Fruit fly (Drosophila melanogaster): ENCODE measurements around the gene Septin1.

The Septin1 gene

dm6 chrX:21362878-21363277 is 4.8 kb downstream of the Septin1 start, which contains the start of the genes bbx and waw:
Gene bbx (plus strand): TSS chrX:21363028.
Gene waw (plus strand): TSS chrX:21363028.
- peak; percentile 2 for TF ChIP-seq HLH106 (tag; optimal IDR thresholded peaks at IDR 0.05)
- TF ChIP-seq Hr83 (GFP tag; optimal IDR thresholded peaks at IDR 0.05; ENCODE audit: poor library complexity, severe bottlenecking) = no peak
- no peak for TF ChIP-seq Rel (GFP tag; optimal IDR thresholded peaks at IDR 0.05)
- TF ChIP-seq Rel (tag; optimal IDR thresholded peaks at IDR 0.05) = no peak
- peak; percentile 34 for TF ChIP-seq Myc (optimal IDR thresholded peaks at IDR 0.05)
- TF ChIP-seq foxo (GFP tag; optimal IDR thresholded peaks at IDR 0.05) = peak in 1 of 2 experiments; percentile 33
- TF ChIP-seq Sp1 (GFP tag; optimal IDR thresholded peaks at IDR 0.05) = peak; percentile 12
- peak; percentile 4 for TF ChIP-seq h (GFP tag; optimal IDR thresholded peaks at IDR 0.05)
- peak; percentile 51 for TF ChIP-seq rgr (GFP tag; optimal IDR thresholded peaks at IDR 0.05)

DNA sequence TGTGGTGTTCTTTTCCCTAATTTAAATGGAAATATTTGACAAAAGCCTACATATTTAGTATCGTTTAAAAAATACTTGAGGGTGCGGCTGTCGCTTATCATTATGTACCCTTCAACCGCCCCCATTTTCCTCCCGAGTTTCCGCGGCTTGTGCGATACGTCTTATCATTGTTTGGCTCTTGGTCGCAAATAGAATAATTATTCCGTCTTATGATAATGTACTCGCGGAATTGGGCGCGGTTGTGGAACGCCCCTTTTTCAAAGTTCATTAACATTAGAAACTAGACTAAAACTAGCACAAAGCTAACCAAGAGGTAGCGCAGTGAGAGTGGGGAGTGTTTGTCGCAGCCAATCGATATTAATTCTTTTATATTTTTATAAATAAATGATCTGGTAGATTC is 7.3 kb downstream of the Septin1 start:
- no peak for TF ChIP-seq Hnf4 (GFP tag; optimal IDR thresholded peaks at IDR 0.05)
- TF ChIP-seq Sp1 (GFP tag; optimal IDR thresholded peaks at IDR 0.05) = peak; percentile 6

DNA sequence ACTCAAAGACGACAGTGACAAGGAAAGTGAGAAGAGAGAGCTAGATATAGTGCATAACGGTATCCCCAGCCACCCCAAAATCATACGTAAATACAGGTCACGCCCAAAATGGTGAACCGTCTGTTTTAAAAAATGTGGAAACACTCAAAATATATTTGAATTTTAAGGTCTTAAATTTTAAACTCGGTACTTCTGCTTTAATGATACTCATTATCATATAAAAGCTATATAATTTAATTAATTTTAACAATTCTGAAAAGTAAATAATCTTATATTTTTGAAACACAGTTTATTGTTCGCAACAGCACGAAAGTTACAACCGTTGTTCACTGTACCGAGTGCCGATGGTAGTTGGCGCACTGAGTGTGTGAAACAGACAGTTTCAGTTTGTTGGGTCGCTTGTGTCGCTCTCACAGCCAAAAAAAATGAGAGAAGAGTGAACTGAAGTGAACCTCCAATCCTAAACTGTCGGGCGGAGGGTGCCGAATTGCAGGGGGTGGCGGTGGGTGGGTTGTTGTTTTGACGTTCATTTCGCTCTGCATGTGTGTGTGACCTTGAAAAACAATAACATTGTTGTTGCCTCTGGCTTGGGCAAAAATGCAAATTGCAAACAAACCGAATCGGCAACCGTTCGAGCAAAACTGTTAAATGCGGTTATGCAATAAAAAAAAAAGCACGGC is 8.4 kb downstream of the Septin1 start:
- TF ChIP-seq Mio (GFP tag; optimal IDR thresholded peaks at IDR 0.05) (no peak), CG9705 (GFP tag; optimal IDR thresholded peaks at IDR 0.05) (peak; percentile 90), sage (GFP tag; optimal IDR thresholded peaks at IDR 0.05) (peak; percentile 76), Myc (optimal IDR thresholded peaks at IDR 0.05) (no peak), ey (GFP tag; optimal IDR thresholded peaks at IDR 0.05) (peak; percentile 80), Hr83 (GFP tag; optimal IDR thresholded peaks at IDR 0.05; ENCODE audit: poor library complexity, severe bottlenecking) (peak; percentile 28), pan (optimal IDR thresholded peaks at IDR 0.05) (no peak), psq (GFP tag; optimal IDR thresholded peaks at IDR 0.05) (peak; percentile 79), h (GFP tag; optimal IDR thresholded peaks at IDR 0.05) (peak; percentile 87), fru (GFP tag; optimal IDR thresholded peaks at IDR 0.05) (peak; percentile 80), dmrt93B (GFP tag; optimal IDR thresholded peaks at IDR 0.05) (peak; percentile 89), rgr (GFP tag; optimal IDR thresholded peaks at IDR 0.05) (peak; percentile 89), usp (GFP tag; optimal IDR thresholded peaks at IDR 0.05) (no peak), GATAd (GFP tag; optimal IDR thresholded peaks at IDR 0.05) (no peak), sv (GFP tag; optimal IDR thresholded peaks at IDR 0.05) (peak; percentile 74), Vsx2 (GFP tag; optimal IDR thresholded peaks at IDR 0.05; ENCODE audit: partially characterized antibody) (no peak), CG32264 (GFP tag; optimal IDR thresholded peaks at IDR 0.05) (peak; percentile 7), woc (GFP tag; optimal IDR thresholded peaks at IDR 0.05) (peak; percentile 61), Abd-B (GFP tag; optimal IDR thresholded peaks at IDR 0.05) (no peak), Dfd (GFP tag; optimal IDR thresholded peaks at IDR 0.05) (no peak), Jra (GFP tag; optimal IDR thresholded peaks at IDR 0.05) (no peak), brk (GFP tag; optimal IDR thresholded peaks at IDR 0.05) (no peak), foxo (GFP tag; optimal IDR thresholded peaks at IDR 0.05) (peak in 1 of 2 experiments; percentile 92), lola (GFP tag; optimal IDR thresholded peaks at IDR 0.05) (no peak), dsf (GFP tag; optimal IDR thresholded peaks at IDR 0.05; ENCODE audit: borderline replicate concordance) (no peak), Rel (GFP tag; optimal IDR thresholded peaks at IDR 0.05) (peak; percentile 60), Rel (tag; optimal IDR thresholded peaks at IDR 0.05) (peak; percentile 70), tai (GFP tag; optimal IDR thresholded peaks at IDR 0.05) (no peak), Sp1 (GFP tag; optimal IDR thresholded peaks at IDR 0.05) (peak; percentile 94), HLH106 (tag; optimal IDR thresholded peaks at IDR 0.05) (peak; percentile 92), Hr78 (GFP tag; optimal IDR thresholded peaks at IDR 0.05) (no peak), dl (GFP tag; optimal IDR thresholded peaks at IDR 0.05; ENCODE audit: insufficient read depth in 1 of 2, partially characterized antibody in 2 of 2) (peak in 1 of 2 experiments; percentile 26), N (GFP tag; optimal IDR thresholded peaks at IDR 0.05) (no peak), jim (GFP tag; optimal IDR thresholded peaks at IDR 0.05) (no peak), Hnf4 (GFP tag; optimal IDR thresholded peaks at IDR 0.05) (peak; percentile 57), CrebA (GFP tag; optimal IDR thresholded peaks at IDR 0.05; ENCODE audit: borderline replicate concordance) (no peak), Dif (GFP tag; optimal IDR thresholded peaks at IDR 0.05; ENCODE audit: partially characterized antibody) (peak; percentile 52), OdsH (GFP tag; optimal IDR thresholded peaks at IDR 0.05) (peak; percentile 87), br (GFP tag; optimal IDR thresholded peaks at IDR 0.05) (peak; percentile 56)

Data from whole organism, wandering third instar larva.